Worm (Caenorhabditis elegans): Measurements from ENCODE around the gene rnf-121.
A peak's percentile ranks its signal among the peaks of the same experiment; 100 is the strongest.

ce11 chrIII:4196301-4196987 is 25.7 kb upstream of the rnf-121 start:
- no peak for TF ChIP-seq dao-5 (tag; optimal IDR thresholded peaks at IDR 0.05)
- peak; percentile 7 for TF ChIP-seq W03F9.2 (tag; optimal IDR thresholded peaks at IDR 0.05)
- no peak for TF ChIP-seq him-1 (tag; optimal IDR thresholded peaks at IDR 0.05)

All from whole organism, L4/young adult.